Fruit fly (Drosophila melanogaster): ENCODE results near the gene Acbp1.

Gene Acbp1

dm6 chr2L:8204996-8205567, 42.8 kb upstream of the Acbp1 start, which contains the start of gene SLC5A11 (continued):
- peak; percentile 95 for TF ChIP-seq al (GFP tag; IDR thresholded peaks at IDR 0.05)
- peak; percentile 98 for TF ChIP-seq YL-1 (GFP tag; optimal IDR thresholded peaks at IDR 0.05)
- TF ChIP-seq CG10209 (GFP tag; optimal IDR thresholded peaks at IDR 0.05): peak; percentile 94
- TF ChIP-seq chinmo (GFP tag; IDR thresholded peaks at IDR 0.05; ENCODE audit: partially characterized antibody): peak; percentile 86; the same call in 2 of the 4 replicates
- peak; percentile 98 for TF ChIP-seq emc (GFP tag; optimal IDR thresholded peaks at IDR 0.05)
- TF ChIP-seq croc (GFP tag; conservative IDR thresholded peaks at IDR 0.05): peak; percentile 97
- peak; percentile 99 for TF ChIP-seq cas (GFP tag; IDR thresholded peaks at IDR 0.05)
- peak; percentile 96 for TF ChIP-seq H15 (GFP tag; IDR thresholded peaks at IDR 0.05)
- TF ChIP-seq Ssrp (tag; optimal IDR thresholded peaks at IDR 0.05): peak; percentile 99
- peak; percentile 38; the same call in 1 of the 2 replicates for TF ChIP-seq Bgb (GFP tag; IDR thresholded peaks at IDR 0.05; ENCODE audit: partially characterized antibody)
- no peak for TF ChIP-seq Dfd (GFP tag; optimal IDR thresholded peaks at IDR 0.05)
- TF ChIP-seq dm (GFP tag; optimal IDR thresholded peaks at IDR 0.05): peak; percentile 70
- peak; percentile 99 for TF ChIP-seq CG15601 (tag; optimal IDR thresholded peaks at IDR 0.05)
- TF ChIP-seq Trl (optimal IDR thresholded peaks at IDR 0.05): peak; percentile 83 to 99
- peak; percentile 96 for TF ChIP-seq Trl (GFP tag; optimal IDR thresholded peaks at IDR 0.05)
- peak; percentile 97 for TF ChIP-seq Xrp1 (GFP tag; IDR thresholded peaks at IDR 0.05)
- peak; percentile 100 for TF ChIP-seq slbo (GFP tag; IDR thresholded peaks at IDR 0.05)
- peak; percentile 92 for TF ChIP-seq maf-S (GFP tag; optimal IDR thresholded peaks at IDR 0.05)
- peak; percentile 31 for TF ChIP-seq gfzf (GFP tag; optimal IDR thresholded peaks at IDR 0.05)
- TF ChIP-seq Nf-YC (tag; optimal IDR thresholded peaks at IDR 0.05): peak; percentile 91
- TF ChIP-seq cato (GFP tag; optimal IDR thresholded peaks at IDR 0.05; ENCODE audit: borderline replicate concordance): peak; percentile 87
- peak; percentile 82 for TF ChIP-seq wor (GFP tag; IDR thresholded peaks at IDR 0.05)
- peak; percentile 97 for TF ChIP-seq CG6689 (GFP tag; IDR thresholded peaks at IDR 0.05)
- TF ChIP-seq CG12071 (GFP tag; optimal IDR thresholded peaks at IDR 0.05): peak; percentile 89
- peak; percentile 99 for TF ChIP-seq Oaz (GFP tag; IDR thresholded peaks at IDR 0.05)
- peak; percentile 47 for TF ChIP-seq CG12744 (GFP tag; optimal IDR thresholded peaks at IDR 0.05)
- peak; percentile 2 for TF ChIP-seq CG11398 (GFP tag; optimal IDR thresholded peaks at IDR 0.05)
- TF ChIP-seq gem (tag; optimal IDR thresholded peaks at IDR 0.05): peak; percentile 98
- TF ChIP-seq CG8944 (GFP tag; optimal IDR thresholded peaks at IDR 0.05): peak; percentile 54
- TF ChIP-seq lov (optimal IDR thresholded peaks at IDR 0.05): no peak
- TF ChIP-seq lov (GFP tag; IDR thresholded peaks at IDR 0.05): peak; percentile 87
- TF ChIP-seq nmo (GFP tag; optimal IDR thresholded peaks at IDR 0.05): peak; percentile 100
- TF ChIP-seq phol (tag; optimal IDR thresholded peaks at IDR 0.05): peak; percentile 92
- peak; percentile 75 for TF ChIP-seq Sry-δ (GFP tag; optimal IDR thresholded peaks at IDR 0.05)
- TF ChIP-seq CG2678 (tag; optimal IDR thresholded peaks at IDR 0.05): peak; percentile 99
- peak; percentile 85 for TF ChIP-seq CG4404 (GFP tag; IDR thresholded peaks at IDR 0.05)
- TF ChIP-seq Antp (GFP tag; optimal IDR thresholded peaks at IDR 0.05): peak; percentile 64
- TF ChIP-seq wek (GFP tag; optimal IDR thresholded peaks at IDR 0.05): peak; percentile 49
- no peak for TF ChIP-seq Dll (GFP tag; IDR thresholded peaks at IDR 0.05; ENCODE audit: partially characterized antibody)
- TF ChIP-seq psq (GFP tag; optimal IDR thresholded peaks at IDR 0.05): peak; percentile 96
- TF ChIP-seq Oli (tag; optimal IDR thresholded peaks at IDR 0.05): peak; percentile 94
- TF ChIP-seq TFAM (GFP tag; optimal IDR thresholded peaks at IDR 0.05): peak; percentile 40
- TF ChIP-seq HLH54F (GFP tag; optimal IDR thresholded peaks at IDR 0.05): peak; percentile 76
- TF ChIP-seq sug (tag; optimal IDR thresholded peaks at IDR 0.05): peak; percentile 99
- peak; percentile 36 for TF ChIP-seq CG12236 (GFP tag; optimal IDR thresholded peaks at IDR 0.05)
- peak; percentile 98 for TF ChIP-seq CG1792 (GFP tag; optimal IDR thresholded peaks at IDR 0.05)
- no peak for TF ChIP-seq usp (GFP tag; optimal IDR thresholded peaks at IDR 0.05)
- TF ChIP-seq lilli (GFP tag; optimal IDR thresholded peaks at IDR 0.05): peak; percentile 99
- peak; percentile 94 for TF ChIP-seq CG2875 (GFP tag; optimal IDR thresholded peaks at IDR 0.05)
- peak; percentile 82 for TF ChIP-seq kay (GFP tag; optimal IDR thresholded peaks at IDR 0.05)
- no peak for TF ChIP-seq inv (GFP tag; IDR thresholded peaks at IDR 0.05; ENCODE audit: partially characterized antibody)

Measured in whole organism, embryonic.